Worm (Caenorhabditis elegans): Measurements from ENCODE around the gene F55C12.19.

- TF ChIP-seq B0019.2 (GFP tag; conservative IDR thresholded peaks at IDR 0.05) (no peak), mxl-1 (tag; optimal IDR thresholded peaks at IDR 0.05) (no peak), unc-62 (GFP tag; optimal IDR thresholded peaks at IDR 0.05) (no peak), D2030.7 (GFP tag; IDR thresholded peaks at IDR 0.05) (no peak), nfya-1 (tag; optimal IDR thresholded peaks at IDR 0.05; ENCODE audit: borderline replicate concordance, insufficient read depth) (no peak)
These were observed 26.7 kb upstream of the F55C12.19 start, which contains the start of gene ZK1248.19 for ce11 chrII:5839227-5839626.

Measured in whole organism, young adult.